Worm (Caenorhabditis elegans) whole organism, L1 larva: Measurements from ENCODE around the gene srh-7.

Source experiments
- mdl-1 ChIP-seq, 2 experiments: fragments of 150-350 bp; optimal IDR thresholded peaks; 2 replicates each; lab custom pipeline; 2014 to 2017; ENCODE audit warnings: missing biosample characterization in 2 of 2, missing genetic modification characterization in 2 of 2, inconsistent platforms in 1 of 2
- nhr-77 ChIP-seq: fragments of 150-350 bp; optimal IDR thresholded peaks from 2 replicates; lab custom pipeline; 2014; ENCODE audit warnings: missing biosample characterization, missing genetic modification characterization

- TF ChIP-seq mdl-1 (tag; optimal IDR thresholded peaks at IDR 0.05; lab: Kevin White, UChicago) (no peak), nhr-77 (tag; lab: Kevin White, UChicago) (no peak)
Measured at ce11 chrV:4031319-4031718, 23.3 kb downstream of the srh-7 start, which contains the start of gene cyp-35A4.
